Fruit fly (Drosophila melanogaster) whole organism, embryonic: ENCODE measurements around the gene UQCR-6.4L.
A peak's percentile ranks its signal among the peaks of the same experiment; 100 is the strongest.

Source experiments
- CG10462 ChIP-seq: fragments of 200-800 bp; sonication (Bioruptor generic); optimal IDR thresholded peaks from 2 replicates; lab custom pipeline; 2016; ENCODE audit warnings: missing biosample characterization, missing genetic modification characterization
- CG11456 ChIP-seq: fragments of 200-800 bp; sonication (Bioruptor generic); IDR thresholded peaks from 3 replicates; pipeline ENCODE4 v1.3.6; 2022; ENCODE audit warnings: missing biosample characterization, missing genetic modification characterization
- CG12236 ChIP-seq: fragments of 200-800 bp; sonication (Bioruptor generic); optimal IDR thresholded peaks from 2 replicates; lab custom pipeline; 2016; ENCODE audit warnings: missing biosample characterization, missing genetic modification characterization
- CG12659 ChIP-seq: fragments of 200-800 bp; sonication (Bioruptor generic); optimal IDR thresholded peaks from 3 replicates; lab custom pipeline; 2017; ENCODE audit warnings: mild to moderate bottlenecking, missing biosample characterization, missing genetic modification reagents, missing genetic modification characterization
- CG12942 ChIP-seq: fragments of 200-800 bp; sonication (Bioruptor generic); optimal IDR thresholded peaks from 3 replicates; lab custom pipeline; 2016; ENCODE audit warnings: missing biosample characterization, missing genetic modification characterization
- CG14710 ChIP-seq: fragments of 200-800 bp; sonication (Bioruptor generic); optimal IDR thresholded peaks from 3 replicates; lab custom pipeline; 2019; ENCODE audit warnings: missing biosample characterization, mild to moderate bottlenecking, missing genetic modification characterization, moderate library complexity
- CG1603 ChIP-seq: fragments of 200-800 bp; sonication (Bioruptor generic); optimal IDR thresholded peaks from 2 replicates; lab custom pipeline; 2019; ENCODE audit warnings: missing biosample characterization, mild to moderate bottlenecking, missing genetic modification characterization, moderate library complexity
- CG17328 ChIP-seq: fragments of 200-800 bp; sonication (Bioruptor generic); IDR thresholded peaks from 2 replicates; pipeline ENCODE4 v1.3.6; 2022; ENCODE audit warnings: missing biosample characterization, missing genetic modification characterization
- CG17568 ChIP-seq: fragments of 200-800 bp; sonication (Bioruptor generic); optimal IDR thresholded peaks from 2 replicates; lab custom pipeline; 2018; ENCODE audit warnings: missing biosample characterization, mild to moderate bottlenecking, missing genetic modification characterization, moderate library complexity
- CG18262 ChIP-seq: fragments of 200-800 bp; optimal IDR thresholded peaks from 3 replicates; lab custom pipeline; 2019; ENCODE audit warnings: missing biosample characterization, mild to moderate bottlenecking, missing genetic modification characterization, moderate library complexity
- CG18476 ChIP-seq: fragments of 200-800 bp; sonication (Bioruptor generic); optimal IDR thresholded peaks from 2 replicates; lab custom pipeline; 2016; ENCODE audit warnings: missing biosample characterization, mild to moderate bottlenecking, missing genetic modification characterization
- CG18764 ChIP-seq: fragments of 200-800 bp; sonication (Bioruptor generic); optimal IDR thresholded peaks from 3 replicates; lab custom pipeline; 2016; ENCODE audit warnings: missing biosample characterization, missing genetic modification characterization
- CG2889 ChIP-seq: fragments of 200-800 bp; sonication (Bioruptor generic); IDR thresholded peaks from 3 replicates; pipeline ENCODE4 v1.3.6; 2022; ENCODE audit warnings: missing biosample characterization, missing genetic modification characterization
- CG3281 ChIP-seq: fragments of 200-800 bp; sonication (Bioruptor generic); optimal IDR thresholded peaks from 3 replicates; lab custom pipeline; 2017; ENCODE audit warnings: missing biosample characterization, mild to moderate bottlenecking, missing genetic modification characterization
- CG34376 ChIP-seq: fragments of 200-800 bp; sonication (Bioruptor generic); optimal IDR thresholded peaks from 2 replicates; lab custom pipeline; 2018; ENCODE audit warnings: missing biosample characterization, mild to moderate bottlenecking, missing genetic modification characterization
- CG3995 ChIP-seq: fragments of 200-800 bp; sonication (Bioruptor generic); optimal IDR thresholded peaks from 3 replicates; lab custom pipeline; 2016; ENCODE audit warnings: missing biosample characterization, missing genetic modification characterization
- CG4854 ChIP-seq: fragments of 200-800 bp; sonication (Bioruptor generic); optimal IDR thresholded peaks from 2 replicates; lab custom pipeline; 2016; ENCODE audit warnings: missing biosample characterization, missing genetic modification characterization, inconsistent platforms
- CG6254 ChIP-seq: fragments of 200-800 bp; sonication (Bioruptor generic); optimal IDR thresholded peaks from 3 replicates; lab custom pipeline; 2017; ENCODE audit warnings: mild to moderate bottlenecking, missing biosample characterization, missing genetic modification reagents, missing genetic modification characterization
- CG7357 ChIP-seq: fragments of 200-800 bp; sonication (Bioruptor generic); IDR thresholded peaks from 3 replicates; pipeline ENCODE4 v1.3.6; 2022; ENCODE audit warnings: missing biosample characterization, missing genetic modification characterization
- CG7786 ChIP-seq: fragments of 200-800 bp; sonication (Bioruptor generic); optimal IDR thresholded peaks from 2 replicates; lab custom pipeline; 2016; ENCODE audit warnings: missing biosample characterization, missing genetic modification characterization
- CG7987 ChIP-seq: fragments of 200-800 bp; sonication (Bioruptor generic); optimal IDR thresholded peaks from 2 replicates; lab custom pipeline; 2018; ENCODE audit warnings: missing biosample characterization, mild to moderate bottlenecking, missing genetic modification characterization, moderate library complexity
- CG8089 ChIP-seq: fragments of 200-800 bp; sonication (Bioruptor generic); optimal IDR thresholded peaks from 3 replicates; lab custom pipeline; 2016; ENCODE audit warnings: missing biosample characterization, missing genetic modification characterization
- CG8290 ChIP-seq, 3 experiments: fragments of 200-800 bp; sonication (Bioruptor generic); optimal IDR thresholded peaks; 2 replicates each; lab custom pipeline; 2016 to 2019; ENCODE audit warnings: missing biosample characterization in 3 of 3, missing genetic modification characterization in 3 of 3, mild to moderate bottlenecking in 2 of 3, moderate library complexity in 1 of 3
- CG8478 ChIP-seq: fragments of >200 bp; optimal IDR thresholded peaks from 2 replicates; lab custom pipeline; 2018
- CG9797 ChIP-seq: fragments of 200-800 bp; sonication (Bioruptor generic); optimal IDR thresholded peaks from 3 replicates; lab custom pipeline; 2018; ENCODE audit warnings: missing biosample characterization, mild to moderate bottlenecking, missing genetic modification characterization
- CG9876 ChIP-seq: fragments of 200-800 bp; sonication (Bioruptor generic); optimal IDR thresholded peaks from 2 replicates; lab custom pipeline; 2016; ENCODE audit warnings: missing biosample characterization, missing genetic modification characterization
- CG9932 ChIP-seq: fragments of 200-800 bp; sonication (Bioruptor generic); IDR thresholded peaks from 2 replicates; pipeline ENCODE4 v1.3.6; 2022; ENCODE audit warnings: missing biosample characterization, missing genetic modification characterization
- Camta ChIP-seq: fragments of 200-800 bp; sonication (Bioruptor generic); optimal IDR thresholded peaks from 2 replicates; lab custom pipeline; 2016; ENCODE audit warnings: missing biosample characterization, missing genetic modification characterization
- CrebB ChIP-seq: fragments of 200-800 bp; sonication (Bioruptor generic); optimal IDR thresholded peaks from 3 replicates; lab custom pipeline; 2018; ENCODE audit warnings: missing biosample characterization, mild to moderate bottlenecking, missing genetic modification characterization
- D ChIP-seq, 2 experiments: fragments of 200-800 bp in 1 of 2; fragments of >200 bp in 1 of 2; sonication (Bioruptor generic) in 1 of 2; optimal IDR thresholded peaks; 2 replicates in 1 of 2; 3 replicates in 1 of 2; lab custom pipeline; 2017; ENCODE audit warnings: mild to moderate bottlenecking in 1 of 2, missing biosample characterization in 1 of 2, missing genetic modification characterization in 1 of 2, missing genetic modification reagents in 1 of 2
- Dek ChIP-seq: fragments of 200-800 bp; sonication (Bioruptor generic); optimal IDR thresholded peaks from 3 replicates; lab custom pipeline; 2019; ENCODE audit warnings: missing biosample characterization, mild to moderate bottlenecking, missing genetic modification characterization, moderate library complexity
- Dref ChIP-seq: fragments of 200-800 bp; sonication (Bioruptor generic); IDR thresholded peaks from 2 replicates; pipeline ENCODE4 v1.3.6; 2022; ENCODE audit warnings: missing biosample characterization, missing genetic modification characterization
- HmgZ ChIP-seq: fragments of 200-800 bp; sonication (Bioruptor generic); optimal IDR thresholded peaks from 2 replicates; lab custom pipeline; 2018; ENCODE audit warnings: missing biosample characterization, mild to moderate bottlenecking, missing genetic modification characterization
- Hmr ChIP-seq: fragments of 200-800 bp; sonication (Bioruptor generic); optimal IDR thresholded peaks from 3 replicates; lab custom pipeline; 2017; ENCODE audit warnings: mild to moderate bottlenecking, missing biosample characterization, missing genetic modification reagents, missing genetic modification characterization
- Sry-δ ChIP-seq: fragments of 200-800 bp; sonication (Bioruptor generic); optimal IDR thresholded peaks from 2 replicates; lab custom pipeline; 2016; ENCODE audit warnings: missing biosample characterization, missing genetic modification characterization
- az2 ChIP-seq: fragments of 200-800 bp; sonication (Bioruptor generic); optimal IDR thresholded peaks from 3 replicates; lab custom pipeline; 2016; ENCODE audit warnings: missing biosample characterization, missing genetic modification characterization
- br ChIP-seq: fragments of >200 bp; optimal IDR thresholded peaks from 2 replicates; lab custom pipeline; 2017
- chif ChIP-seq, 2 experiments: fragments of 200-800 bp; sonication (Bioruptor generic); optimal IDR thresholded peaks; 3 replicates each; lab custom pipeline; 2016; ENCODE audit warnings: missing biosample characterization in 2 of 2, missing genetic modification characterization in 2 of 2
- disco-r ChIP-seq: fragments of 200-800 bp; sonication (Bioruptor generic); optimal IDR thresholded peaks from 2 replicates; lab custom pipeline; 2016; ENCODE audit warnings: missing biosample characterization, missing genetic modification characterization
- dmrt11E ChIP-seq: fragments of 200-800 bp; sonication (Bioruptor generic); optimal IDR thresholded peaks from 3 replicates; lab custom pipeline; 2018; ENCODE audit warnings: missing biosample characterization, mild to moderate bottlenecking, missing genetic modification characterization, moderate library complexity
- esg ChIP-seq: fragments of 200-800 bp; sonication (Bioruptor generic); conservative IDR thresholded peaks from 2 replicates; pipeline ENCODE4 v1.3.6; 2022; ENCODE audit warnings: missing biosample characterization, missing genetic modification characterization
- ewg ChIP-seq: fragments of 200-800 bp; sonication (Bioruptor generic); optimal IDR thresholded peaks from 3 replicates; lab custom pipeline; 2017; ENCODE audit warnings: mild to moderate bottlenecking, missing biosample characterization, missing genetic modification reagents, missing genetic modification characterization
- ftz-f1 ChIP-seq: fragments of 200-800 bp; sonication (Bioruptor generic); optimal IDR thresholded peaks from 2 replicates; lab custom pipeline; 2016; ENCODE audit warnings: missing biosample characterization, missing genetic modification characterization
- fu2 ChIP-seq: fragments of 200-800 bp; sonication (Bioruptor generic); optimal IDR thresholded peaks from 2 replicates; lab custom pipeline; 2016; ENCODE audit warnings: missing biosample characterization, missing genetic modification characterization
- gt ChIP-seq: fragments of 200-800 bp; sonication (Bioruptor generic); IDR thresholded peaks from 2 replicates; pipeline ENCODE4 v1.3.6; 2022; ENCODE audit warnings: missing biosample characterization, missing genetic modification characterization
- lab ChIP-seq: fragments of 200-800 bp; sonication (Bioruptor generic); optimal IDR thresholded peaks from 3 replicates; lab custom pipeline; 2017; ENCODE audit warnings: missing biosample characterization, missing genetic modification characterization, mild to moderate bottlenecking, moderate library complexity, missing genetic modification reagents
- pnt ChIP-seq: fragments of 200-800 bp; sonication (Bioruptor generic); optimal IDR thresholded peaks from 3 replicates; lab custom pipeline; 2016; ENCODE audit warnings: missing biosample characterization, missing genetic modification characterization
- pros ChIP-seq: fragments of 200-800 bp; sonication (Bioruptor generic); optimal IDR thresholded peaks from 3 replicates; lab custom pipeline; 2019; ENCODE audit warnings: missing biosample characterization, mild to moderate bottlenecking, missing genetic modification characterization, moderate library complexity
- rib ChIP-seq: fragments of 200-800 bp; sonication (Bioruptor generic); IDR thresholded peaks from 2 replicates; pipeline ENCODE4 v1.3.6; 2022; ENCODE audit warnings: missing biosample characterization, missing genetic modification characterization
- row ChIP-seq: fragments of 200-800 bp; sonication (Bioruptor generic); IDR thresholded peaks from 3 replicates; pipeline ENCODE4 v1.3.6; 2022; ENCODE audit warnings: missing biosample characterization, missing genetic modification characterization
- slp2 ChIP-seq: fragments of 200-800 bp; sonication (Bioruptor generic); optimal IDR thresholded peaks from 2 replicates; lab custom pipeline; 2016; ENCODE audit warnings: missing biosample characterization, missing genetic modification characterization

The UQCR-6.4L gene

DNA sequence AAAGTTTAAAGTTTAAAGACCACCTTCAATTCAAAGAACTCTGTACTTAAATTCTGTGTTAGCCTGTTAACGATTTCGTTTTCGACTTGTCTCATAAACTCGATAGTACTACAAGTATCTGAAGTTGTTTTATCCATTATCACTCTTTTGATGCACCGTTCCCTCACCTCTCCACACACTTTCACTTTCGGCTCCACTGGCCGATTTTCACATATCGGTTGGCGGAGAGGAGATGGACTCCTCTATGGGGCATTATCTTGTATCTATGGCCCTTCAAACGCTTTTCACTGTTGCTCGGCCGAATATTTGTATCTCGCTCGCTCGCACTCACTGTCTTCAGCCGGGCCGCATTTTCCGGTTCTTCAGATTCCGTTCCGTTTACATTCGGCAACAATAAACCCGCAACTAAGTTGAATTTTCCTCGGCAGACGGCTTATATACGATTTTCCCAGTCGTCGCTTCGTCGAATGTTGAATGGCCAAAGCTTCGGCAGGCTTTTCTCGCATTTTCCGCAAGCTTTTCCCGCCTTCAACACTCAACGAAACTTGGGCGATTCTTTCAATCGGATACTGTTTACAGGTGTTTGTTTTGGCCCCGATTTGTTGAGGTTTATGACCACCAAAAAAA is 23.4 kb upstream of the UQCR-6.4L start, which contains the start of gene CG43373 (continued):
- TF ChIP-seq CG4854 (no peak), dmrt11E (tag; lab: Kevin White, UChicago) (no peak), CG2889 (no peak), ewg (GFP tag; lab: Kevin White, UChicago) (no peak), CrebB (tag; lab: Kevin White, UChicago) (no peak), az2 (GFP tag; lab: Kevin White, UChicago) (no peak), Dref (GFP tag; lab: Robert Waterston, UW) (no peak), esg (GFP tag; lab: Robert Waterston, UW) (no peak), Camta (GFP tag; lab: Kevin White, UChicago) (no peak), CG34376 (GFP tag; lab: Kevin White, UChicago) (peak; percentile 9), gt (no peak), CG12659 (no peak), CG3281 (GFP tag; lab: Kevin White, UChicago) (no peak), CG12236 (no peak), CG9797 (no peak), CG10462 (no peak), Sry-δ (GFP tag; lab: Kevin White, UChicago) (no peak), D (optimal IDR thresholded peaks at IDR 0.05; lab: Kevin White, UChicago) (no peak), D (GFP tag; optimal IDR thresholded peaks at IDR 0.05; lab: Kevin White, UChicago) (no peak), lab (GFP tag; lab: Kevin White, UChicago) (peak; percentile 36), CG17328 (GFP tag; lab: Robert Waterston, UW) (0 out of 2 replicates have a peak, but pooled peaks have one; percentile 21), Hmr (GFP tag; lab: Kevin White, UChicago) (peak; percentile 35), CG14710 (tag; lab: Kevin White, UChicago) (no peak), CG18262 (tag; lab: Kevin White, UChicago) (no peak), CG12942 (GFP tag; lab: Kevin White, UChicago) (no peak), CG7987 (GFP tag; lab: Kevin White, UChicago) (no peak), ftz-f1 (GFP tag; lab: Kevin White, UChicago) (no peak), CG7786 (GFP tag; lab: Kevin White, UChicago) (no peak), pnt (no peak), CG7357 (GFP tag; lab: Robert Waterston, UW) (no peak), CG8478 (no peak), CG8089 (GFP tag; lab: Kevin White, UChicago) (no peak), disco-r (GFP tag; lab: Kevin White, UChicago) (no peak), Dek (tag; lab: Kevin White, UChicago) (no peak), CG6254 (no peak), row (GFP tag; lab: Robert Waterston, UW) (no peak), CG1603 (tag; lab: Kevin White, UChicago) (no peak), CG18764 (no peak), CG9876 (GFP tag; lab: Kevin White, UChicago) (no peak), CG9932 (GFP tag; lab: Robert Waterston, UW) (no peak), fu2 (GFP tag; lab: Kevin White, UChicago) (no peak), CG3995 (GFP tag; lab: Kevin White, UChicago) (no peak), br (no peak), chif (GFP tag; optimal IDR thresholded peaks at IDR 0.05; lab: Kevin White, UChicago) (no peak), HmgZ (tag; lab: Kevin White, UChicago) (no peak), CG8290 (GFP tag; optimal IDR thresholded peaks at IDR 0.05; lab: Kevin White, UChicago) (no peak), CG8290 (tag; optimal IDR thresholded peaks at IDR 0.05; lab: Kevin White, UChicago) (peak in 1 of 2 experiments; percentile 12), CG17568 (GFP tag; lab: Kevin White, UChicago) (peak; percentile 26), slp2 (GFP tag; lab: Kevin White, UChicago) (no peak), pros (GFP tag; lab: Kevin White, UChicago) (no peak), rib (GFP tag; lab: Robert Waterston, UW) (no peak), CG18476 (no peak), CG11456 (0 out of 3 replicates have a peak, but pooled peaks have one; percentile 60)
